Worm (Caenorhabditis elegans): ENCODE data around the gene sulp-5.

DNA sequence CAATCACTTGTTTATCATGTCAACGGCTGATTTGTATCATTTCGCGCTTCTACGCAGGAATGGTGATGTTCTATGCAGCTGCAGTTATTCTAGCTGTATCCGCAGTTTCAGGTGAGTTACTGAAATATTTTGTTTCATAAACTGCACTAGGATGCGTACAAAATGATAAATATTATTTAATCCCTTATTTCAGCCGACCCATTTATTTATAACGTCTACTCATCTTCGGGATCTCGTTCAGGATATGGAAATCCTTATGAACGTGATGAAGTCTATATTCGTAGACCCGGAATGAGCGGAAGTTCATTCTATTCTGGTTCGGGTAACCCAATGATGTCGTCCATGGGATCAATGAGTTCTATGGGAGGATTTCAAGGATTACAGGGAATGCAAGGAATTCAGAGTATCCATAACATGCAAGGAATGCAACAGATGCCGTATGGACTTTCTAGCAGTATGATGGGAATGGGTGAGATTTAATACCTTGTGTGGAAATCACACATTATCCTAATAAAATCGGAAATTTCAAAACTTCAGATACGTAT, 49.3 kb downstream of the sulp-5 start, which contains the start of gene F58H1.2:
- TF ChIP-seq nfya-1 (tag; optimal IDR thresholded peaks at IDR 0.05) = no peak
- TF ChIP-seq ref-2 (tag; optimal IDR thresholded peaks at IDR 0.05) = no peak
- TF ChIP-seq npax-4 (tag; optimal IDR thresholded peaks at IDR 0.05) = no peak
- no peak for TF ChIP-seq lim-6 (tag; optimal IDR thresholded peaks at IDR 0.05)
- no peak for TF ChIP-seq ztf-16 (tag; optimal IDR thresholded peaks at IDR 0.05)
- TF ChIP-seq ama-1 (optimal IDR thresholded peaks at IDR 0.05) = no peak
- no peak for TF ChIP-seq ceh-14 (tag; optimal IDR thresholded peaks at IDR 0.05)
- no peak for TF ChIP-seq K02D7.2 (tag; optimal IDR thresholded peaks at IDR 0.05)
- no peak for TF ChIP-seq fkh-10 (GFP tag; optimal IDR thresholded peaks at IDR 0.05)
- TF ChIP-seq ahr-1 (tag; optimal IDR thresholded peaks at IDR 0.05) = no peak

Measured in whole organism, late embryonic.